Worm (Caenorhabditis elegans) whole organism, mixed stage, embryonic: ENCODE data around the gene F46C5.4.

ENCODE experiments used
- nhr-76 ChIP-seq: sonication (generic microtip); optimal IDR thresholded peaks from 2 replicates; lab custom pipeline; 2017; ENCODE audit warnings: missing biosample characterization, missing genetic modification characterization
- pha-4 ChIP-seq: fragments of 150-350 bp; optimal IDR thresholded peaks from 2 replicates; lab custom pipeline; 2018; ENCODE audit warnings: missing biosample characterization, missing genetic modification reagents, missing genetic modification characterization

DNA sequence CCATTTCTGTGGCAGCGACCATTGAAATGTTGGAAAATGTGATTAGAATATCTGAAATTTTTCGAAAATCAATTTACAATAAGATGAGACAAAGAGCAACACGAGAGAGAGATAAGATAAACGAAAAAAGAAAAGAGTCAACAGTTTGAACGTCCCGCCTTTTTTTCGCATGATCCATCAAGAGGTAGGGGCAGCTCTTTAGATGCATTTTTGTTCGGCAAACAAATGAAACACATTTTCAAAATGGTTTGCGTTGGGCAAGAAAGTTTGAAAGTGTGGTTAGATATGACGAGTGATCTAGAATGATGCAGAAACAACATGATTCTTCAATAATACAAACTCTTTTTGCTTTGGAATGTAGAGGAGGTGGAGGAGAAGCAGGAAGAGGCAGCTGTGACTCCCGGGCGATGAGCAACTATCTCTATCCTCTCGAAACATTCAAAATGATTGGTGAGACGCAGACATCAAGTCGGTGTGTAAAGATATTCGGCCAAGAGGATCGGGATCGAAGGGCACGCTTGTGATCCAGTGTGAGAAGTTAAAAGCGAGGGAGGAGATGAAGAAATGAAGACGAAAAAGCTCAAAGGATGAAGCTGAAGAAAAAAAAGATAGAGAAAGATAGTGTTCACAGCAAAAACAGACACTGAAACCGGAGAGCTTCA, 8.7 kb downstream of the F46C5.4 start, which contains the start of gene F46C5.6:
- TF ChIP-seq nhr-76 (no peak), pha-4 (no peak)
